Worm (Caenorhabditis elegans) whole organism, L2 larva: ENCODE data around the gene F09C6.10.

Experiments used
- R02D3.7 ChIP-seq: fragments of 150-350 bp; optimal IDR thresholded peaks from 2 replicates; lab custom pipeline; 2014; ENCODE audit warnings: missing biosample characterization, missing genetic modification characterization
- Y55F3AM.14 ChIP-seq: fragments of 200-800 bp; sonication (Bioruptor generic); optimal IDR thresholded peaks from 2 replicates; lab custom pipeline; 2018; ENCODE audit warnings: mild to moderate bottlenecking, missing genetic modification characterization, missing compliant biosample characterization
- ZK546.5 ChIP-seq: sonication (generic microtip); optimal IDR thresholded peaks from 2 replicates; lab custom pipeline; 2017; ENCODE audit warnings: missing biosample characterization, missing genetic modification characterization
- alr-1 ChIP-seq: fragments of 150-350 bp; optimal IDR thresholded peaks from 2 replicates; lab custom pipeline; 2014; ENCODE audit warnings: missing biosample characterization, missing genetic modification characterization
- aly-2 ChIP-seq: fragments of 150-350 bp; optimal IDR thresholded peaks from 2 replicates; lab custom pipeline; 2014; ENCODE audit warnings: missing biosample characterization, missing genetic modification characterization
- ama-1 ChIP-seq: fragments of 150-350 bp; optimal IDR thresholded peaks from 2 replicates; lab custom pipeline; 2018; ENCODE audit warnings: inconsistent platforms
- blmp-1 ChIP-seq: sonication (generic microtip); optimal IDR thresholded peaks from 2 replicates; lab custom pipeline; 2017; ENCODE audit warnings: missing genetic modification characterization, mild to moderate bottlenecking, missing compliant biosample characterization, antibody characterized with exemption, moderate library complexity; ENCODE audit not compliant: insufficient read depth
- ceh-16 ChIP-seq: fragments of 150-350 bp; optimal IDR thresholded peaks from 2 replicates; lab custom pipeline; 2014; ENCODE audit warnings: missing biosample characterization, missing genetic modification characterization
- ceh-82 ChIP-seq: fragments of 150-350 bp; optimal IDR thresholded peaks from 2 replicates; lab custom pipeline; 2014; ENCODE audit warnings: missing biosample characterization, missing genetic modification characterization
- crh-2 ChIP-seq: sonication (generic microtip); optimal IDR thresholded peaks from 2 replicates; lab custom pipeline; 2017; ENCODE audit warnings: missing biosample characterization, missing genetic modification characterization
- fos-1 ChIP-seq: fragments of 150-350 bp; optimal IDR thresholded peaks from 2 replicates; lab custom pipeline; 2014; ENCODE audit warnings: missing biosample characterization, missing genetic modification characterization
- gmeb-1 ChIP-seq: fragments of 150-350 bp; optimal IDR thresholded peaks from 2 replicates; lab custom pipeline; 2014; ENCODE audit warnings: missing biosample characterization, missing genetic modification characterization
- lin-11 ChIP-seq: fragments of 150-350 bp; sonication (generic microtip); optimal IDR thresholded peaks from 2 replicates; lab custom pipeline; 2014; ENCODE audit warnings: missing biosample characterization, missing genetic modification characterization, inconsistent platforms, mixed read lengths
- lin-39 ChIP-seq: fragments of 150-350 bp; optimal IDR thresholded peaks from 2 replicates; lab custom pipeline; 2014; ENCODE audit warnings: missing biosample characterization, missing genetic modification reagents, missing genetic modification characterization
- lsy-2 ChIP-seq, 2 experiments: fragments of 150-350 bp in 1 of 2; sonication (generic microtip) in 1 of 2; optimal IDR thresholded peaks; 2 replicates each; lab custom pipeline; 2014 to 2017; ENCODE audit warnings: missing biosample characterization in 2 of 2, missing genetic modification characterization in 2 of 2
- mab-5 ChIP-seq: fragments of 150-350 bp; optimal IDR thresholded peaks from 2 replicates; lab custom pipeline; 2014; ENCODE audit warnings: missing biosample characterization, missing genetic modification characterization
- mdl-1 ChIP-seq, 2 experiments: fragments of 150-350 bp in 1 of 2; sonication (generic microtip) in 1 of 2; optimal IDR thresholded peaks; 2 replicates each; lab custom pipeline; 2017; ENCODE audit warnings: missing biosample characterization in 2 of 2, missing genetic modification characterization in 2 of 2
- nhr-10 ChIP-seq: sonication (generic microtip); optimal IDR thresholded peaks from 2 replicates; lab custom pipeline; 2017; ENCODE audit warnings: missing biosample characterization, missing genetic modification characterization
- nhr-11 ChIP-seq: fragments of 150-350 bp; optimal IDR thresholded peaks from 2 replicates; lab custom pipeline; 2014; ENCODE audit warnings: missing biosample characterization, missing genetic modification characterization
- nhr-129 ChIP-seq: fragments of 150-350 bp; optimal IDR thresholded peaks from 2 replicates; lab custom pipeline; 2014; ENCODE audit warnings: missing biosample characterization, missing genetic modification characterization
- nhr-21 ChIP-seq: fragments of 150-350 bp; optimal IDR thresholded peaks from 2 replicates; lab custom pipeline; 2014; ENCODE audit warnings: missing biosample characterization, missing genetic modification characterization
- nhr-23 ChIP-seq: fragments of 150-350 bp; optimal IDR thresholded peaks from 2 replicates; lab custom pipeline; 2014; ENCODE audit warnings: missing biosample characterization, missing genetic modification reagents, missing genetic modification characterization
- nhr-6 ChIP-seq: fragments of 150-350 bp; optimal IDR thresholded peaks from 2 replicates; lab custom pipeline; 2014; ENCODE audit warnings: missing biosample characterization, missing genetic modification characterization
- nhr-77 ChIP-seq: fragments of 150-350 bp; optimal IDR thresholded peaks from 2 replicates; lab custom pipeline; 2014; ENCODE audit warnings: missing biosample characterization, missing genetic modification characterization
- peb-1 ChIP-seq: fragments of 150-350 bp; optimal IDR thresholded peaks from 2 replicates; lab custom pipeline; 2014; ENCODE audit warnings: missing biosample characterization, missing genetic modification characterization
- sem-4 ChIP-seq: fragments of 150-350 bp; optimal IDR thresholded peaks from 2 replicates; lab custom pipeline; 2014; ENCODE audit warnings: missing biosample characterization, missing genetic modification reagents, missing genetic modification characterization
- skn-1 ChIP-seq: sonication (generic microtip); optimal IDR thresholded peaks from 2 replicates; lab custom pipeline; 2017; ENCODE audit warnings: missing biosample characterization, missing genetic modification characterization
- sma-9 ChIP-seq, 2 experiments: fragments of 150-350 bp in 1 of 2; sonication (generic microtip) in 1 of 2; optimal IDR thresholded peaks; 2 replicates each; lab custom pipeline; 2014 to 2016; ENCODE audit warnings: missing genetic modification characterization in 2 of 2, mild to moderate bottlenecking in 1 of 2, missing biosample characterization in 1 of 2, missing compliant biosample characterization in 1 of 2, missing genetic modification reagents in 1 of 2, moderate library complexity in 1 of 2
- snpc-4 ChIP-seq: fragments of 150-350 bp; optimal IDR thresholded peaks from 2 replicates; lab custom pipeline; 2014; ENCODE audit warnings: missing biosample characterization, missing genetic modification characterization
- unc-39 ChIP-seq: fragments of 150-350 bp; optimal IDR thresholded peaks from 2 replicates; lab custom pipeline; 2014; ENCODE audit warnings: missing biosample characterization, missing genetic modification characterization
- unc-55 ChIP-seq: fragments of 150-350 bp; sonication (generic microtip); optimal IDR thresholded peaks from 3 replicates; lab custom pipeline; 2014; ENCODE audit warnings: missing biosample characterization, missing genetic modification reagents, missing genetic modification characterization
- zag-1 ChIP-seq: fragments of 150-350 bp; optimal IDR thresholded peaks from 2 replicates; lab custom pipeline; 2014; ENCODE audit warnings: missing biosample characterization, missing genetic modification characterization
- ztf-1 ChIP-seq: fragments of 200-800 bp; sonication (Bioruptor generic); conservative IDR thresholded peaks from 2 replicates; pipeline ENCODE4 v1.3.6; 2022; ENCODE audit warnings: missing genetic modification characterization, missing compliant biosample characterization
- ztf-11 ChIP-seq: sonication (generic microtip); optimal IDR thresholded peaks from 2 replicates; lab custom pipeline; 2017; ENCODE audit warnings: missing biosample characterization, missing genetic modification characterization

F09C6.10 gene

ce11 chrV:16899355-16899754 lies 16.6 kb downstream of the F09C6.10 start, which contains the start of gene fbxa-45:
fbxa-45 (minus strand) TSS chrV:16899455.
- TF ChIP-seq ceh-16 (tag; lab: Kevin White, UChicago) (no peak), nhr-6 (tag; lab: Kevin White, UChicago) (no peak), lin-39 (tag; lab: Kevin White, UChicago) (no peak), nhr-11 (no peak), crh-2 (tag; lab: Kevin White, UChicago) (no peak), nhr-23 (tag; lab: Kevin White, UChicago) (no peak), ZK546.5 (tag; lab: Kevin White, UChicago) (no peak), aly-2 (tag; lab: Kevin White, UChicago) (no peak), unc-55 (GFP tag; lab: Kevin White, UChicago) (no peak), lsy-2 (tag; optimal IDR thresholded peaks at IDR 0.05; lab: Kevin White, UChicago) (no peak), blmp-1 (tag; lab: Kevin White, UChicago) (no peak), zag-1 (no peak), nhr-10 (tag; lab: Kevin White, UChicago) (no peak), mab-5 (tag; lab: Kevin White, UChicago) (no peak), ceh-82 (tag; lab: Kevin White, UChicago) (no peak), peb-1 (tag; lab: Kevin White, UChicago) (no peak), lin-11 (tag; lab: Kevin White, UChicago) (no peak), Y55F3AM.14 (GFP tag; lab: Kevin White, UChicago) (no peak), fos-1 (tag; lab: Kevin White, UChicago) (no peak), ztf-11 (tag; lab: Kevin White, UChicago) (no peak)

ce11 chrV:16893440-16893839 lies 22.5 kb downstream of the F09C6.10 start, which contains the start of gene F09C6.15:
F09C6.15 (plus strand) TSS chrV:16893740.
- TF ChIP-seq nhr-10 (tag; lab: Kevin White, UChicago) (no peak), lin-39 (tag; lab: Kevin White, UChicago) (no peak), sem-4 (no peak), snpc-4 (tag; lab: Kevin White, UChicago) (no peak), Y55F3AM.14 (GFP tag; lab: Kevin White, UChicago) (no peak), ztf-1 (GFP tag; lab: Robert Waterston, UW) (no peak), nhr-21 (tag; lab: Kevin White, UChicago) (no peak), alr-1 (no peak), ama-1 (lab: Kevin White, UChicago) (no peak), nhr-11 (no peak), ztf-11 (tag; lab: Kevin White, UChicago) (no peak), unc-39 (tag; lab: Kevin White, UChicago) (no peak), gmeb-1 (tag; lab: Kevin White, UChicago) (no peak), R02D3.7 (no peak), sma-9 (GFP tag; optimal IDR thresholded peaks at IDR 0.05; lab: Kevin White, UChicago) (no peak), sma-9 (tag; optimal IDR thresholded peaks at IDR 0.05; lab: Kevin White, UChicago) (no peak), mdl-1 (tag; optimal IDR thresholded peaks at IDR 0.05; lab: Kevin White, UChicago) (no peak)
- TF ChIP-seq, all 48 proteins: peak for 0

ce11 chrV:16888788-16889325 lies 27.1 kb downstream of the F09C6.10 start, which contains the start of the genes ifas-2 and fbxa-44:
ifas-2 (minus strand) TSS chrV:16888888.
fbxa-44 (plus strand) TSS chrV:16889275.
- TF ChIP-seq mab-5 (tag; lab: Kevin White, UChicago) (no peak), nhr-129 (tag; lab: Kevin White, UChicago) (no peak)

ce11 chrV:16884744-16885143 lies 31.2 kb downstream of the F09C6.10 start, which contains the start of gene F09C6.13:
F09C6.13 (plus strand) TSS chrV:16885044.
- no peak for TF ChIP-seq lsy-2 (tag; optimal IDR thresholded peaks at IDR 0.05; lab: Kevin White, UChicago)
- TF ChIP-seq crh-2 (tag; lab: Kevin White, UChicago), result no peak
- no peak for TF ChIP-seq lin-39 (tag; lab: Kevin White, UChicago)
- no peak for TF ChIP-seq ZK546.5 (tag; lab: Kevin White, UChicago)
- no peak for TF ChIP-seq nhr-23 (tag; lab: Kevin White, UChicago)
- TF ChIP-seq sma-9 (GFP tag; optimal IDR thresholded peaks at IDR 0.05; lab: Kevin White, UChicago), result no peak
- no peak for TF ChIP-seq sma-9 (tag; optimal IDR thresholded peaks at IDR 0.05; lab: Kevin White, UChicago)
- no peak for TF ChIP-seq unc-55 (GFP tag; lab: Kevin White, UChicago)
- TF ChIP-seq lin-11 (tag; lab: Kevin White, UChicago), result no peak
- TF ChIP-seq skn-1 (tag; lab: Kevin White, UChicago), result no peak
- no peak for TF ChIP-seq nhr-77 (tag; lab: Kevin White, UChicago)
- TF ChIP-seq, all 48 proteins: peak for 0
